Worm (Caenorhabditis elegans) whole organism, mixed stage, embryonic: ENCODE measurements around the gene Y59H11AM.1.

Experiments used
- M03D4.4 ChIP-seq: sonication (generic microtip); optimal IDR thresholded peaks from 2 replicates; lab custom pipeline; 2017; ENCODE audit warnings: mild to moderate bottlenecking, missing genetic modification characterization, missing compliant biosample characterization
- bed-3 ChIP-seq: fragments of 200-800 bp; sonication (Bioruptor generic); optimal IDR thresholded peaks from 3 replicates; lab custom pipeline; 2018; ENCODE audit warnings: mild to moderate bottlenecking, missing genetic modification characterization, moderate library complexity, missing compliant biosample characterization
- blmp-1 ChIP-seq: fragments of 150-350 bp; optimal IDR thresholded peaks from 2 replicates; lab custom pipeline; 2014; ENCODE audit warnings: missing biosample characterization, missing genetic modification characterization
- ceh-39 ChIP-seq: fragments of 150-350 bp; optimal IDR thresholded peaks from 2 replicates; lab custom pipeline; 2014; ENCODE audit warnings: missing biosample characterization, missing genetic modification characterization
- ceh-43 ChIP-seq: fragments of 200-800 bp; sonication (Bioruptor generic); optimal IDR thresholded peaks from 2 replicates; lab custom pipeline; 2018; ENCODE audit warnings: mild to moderate bottlenecking, missing genetic modification characterization, moderate library complexity, missing compliant biosample characterization
- ceh-83 ChIP-seq: fragments of 200-800 bp; sonication (Bioruptor generic); optimal IDR thresholded peaks from 2 replicates; lab custom pipeline; 2018; ENCODE audit warnings: mild to moderate bottlenecking, missing genetic modification characterization, missing compliant biosample characterization
- ces-1 ChIP-seq: fragments of 150-350 bp; optimal IDR thresholded peaks from 2 replicates; lab custom pipeline; 2014; ENCODE audit warnings: missing biosample characterization, missing genetic modification reagents, missing genetic modification characterization
- cnd-1 ChIP-seq: fragments of 200-800 bp; sonication (Bioruptor generic); optimal IDR thresholded peaks from 2 replicates; lab custom pipeline; 2018; ENCODE audit warnings: mild to moderate bottlenecking, missing genetic modification characterization, missing compliant biosample characterization
- drap-1 ChIP-seq: fragments of 200-800 bp; sonication (Bioruptor generic); optimal IDR thresholded peaks from 3 replicates; lab custom pipeline; 2018; ENCODE audit warnings: mild to moderate bottlenecking, missing genetic modification characterization, missing compliant biosample characterization
- elt-3 ChIP-seq: fragments of 150-350 bp; optimal IDR thresholded peaks from 2 replicates; lab custom pipeline; 2014; ENCODE audit warnings: missing biosample characterization, missing genetic modification characterization
- flh-1 ChIP-seq: fragments of 200-800 bp; sonication (Bioruptor generic); optimal IDR thresholded peaks from 2 replicates; lab custom pipeline; 2018; ENCODE audit warnings: mild to moderate bottlenecking, missing genetic modification characterization, moderate library complexity, missing compliant biosample characterization
- ham-2 ChIP-seq: fragments of 200-800 bp; sonication (Bioruptor generic); optimal IDR thresholded peaks from 2 replicates; lab custom pipeline; 2018; ENCODE audit warnings: mild to moderate bottlenecking, missing genetic modification characterization, missing compliant biosample characterization
- hlh-1 ChIP-seq: fragments of 150-350 bp; optimal IDR thresholded peaks from 2 replicates; lab custom pipeline; 2014; ENCODE audit warnings: missing biosample characterization, missing genetic modification reagents, missing genetic modification characterization
- lin-13 ChIP-seq: fragments of 150-350 bp; optimal IDR thresholded peaks from 2 replicates; lab custom pipeline; 2014; ENCODE audit warnings: missing biosample characterization, missing genetic modification characterization
- lin-32 ChIP-seq: fragments of 200-800 bp; sonication (Bioruptor generic); optimal IDR thresholded peaks from 2 replicates; lab custom pipeline; 2018; ENCODE audit warnings: mild to moderate bottlenecking, missing genetic modification characterization, missing compliant biosample characterization
- lsy-2 ChIP-seq: fragments of 150-350 bp; optimal IDR thresholded peaks from 2 replicates; lab custom pipeline; 2014; ENCODE audit warnings: missing biosample characterization, missing genetic modification characterization
- mab-5 ChIP-seq: fragments of 150-350 bp; optimal IDR thresholded peaks from 2 replicates; lab custom pipeline; 2014; ENCODE audit warnings: missing biosample characterization, missing genetic modification characterization
- mep-1 ChIP-seq: fragments of 150-350 bp; optimal IDR thresholded peaks from 2 replicates; lab custom pipeline; 2017; ENCODE audit warnings: missing biosample characterization, missing genetic modification reagents, missing genetic modification characterization, inconsistent platforms
- mls-2 ChIP-seq: sonication (generic microtip); optimal IDR thresholded peaks from 2 replicates; lab custom pipeline; 2016; ENCODE audit warnings: mild to moderate bottlenecking, missing genetic modification characterization, moderate library complexity, missing compliant biosample characterization
- nhr-12 ChIP-seq: fragments of 150-350 bp; optimal IDR thresholded peaks from 2 replicates; lab custom pipeline; 2014; ENCODE audit warnings: missing biosample characterization, missing genetic modification characterization
- nhr-2 ChIP-seq: fragments of 150-350 bp; optimal IDR thresholded peaks from 2 replicates; lab custom pipeline; 2014; ENCODE audit warnings: missing biosample characterization, missing genetic modification characterization
- nhr-237 ChIP-seq: fragments of 150-350 bp; optimal IDR thresholded peaks from 2 replicates; lab custom pipeline; 2014; ENCODE audit warnings: missing biosample characterization, missing genetic modification characterization
- nhr-28 ChIP-seq: fragments of 150-350 bp; optimal IDR thresholded peaks from 2 replicates; lab custom pipeline; 2014; ENCODE audit warnings: missing biosample characterization, missing genetic modification characterization
- nhr-76 ChIP-seq: sonication (generic microtip); optimal IDR thresholded peaks from 2 replicates; lab custom pipeline; 2017; ENCODE audit warnings: missing biosample characterization, missing genetic modification characterization
- pha-4 ChIP-seq: fragments of 150-350 bp; optimal IDR thresholded peaks from 2 replicates; lab custom pipeline; 2018; ENCODE audit warnings: missing biosample characterization, missing genetic modification reagents, missing genetic modification characterization
- sem-2 ChIP-seq: fragments of 200-800 bp; sonication (Bioruptor generic); optimal IDR thresholded peaks from 2 replicates; lab custom pipeline; 2018; ENCODE audit warnings: mild to moderate bottlenecking, missing genetic modification characterization, missing compliant biosample characterization
- snpc-4 ChIP-seq: fragments of 150-350 bp; optimal IDR thresholded peaks from 2 replicates; lab custom pipeline; 2014; ENCODE audit warnings: missing biosample characterization, missing genetic modification characterization
- sptf-1 ChIP-seq: sonication (generic microtip); optimal IDR thresholded peaks from 2 replicates; lab custom pipeline; 2017; ENCODE audit warnings: mild to moderate bottlenecking, missing genetic modification characterization, moderate library complexity, missing compliant biosample characterization
- tbx-8 ChIP-seq: fragments of 200-800 bp; sonication (Bioruptor generic); optimal IDR thresholded peaks from 2 replicates; lab custom pipeline; 2018; ENCODE audit warnings: mild to moderate bottlenecking, missing genetic modification characterization, moderate library complexity, missing compliant biosample characterization
- unc-120 ChIP-seq: sonication (generic microtip); optimal IDR thresholded peaks from 2 replicates; lab custom pipeline; 2017; ENCODE audit warnings: missing genetic modification characterization, missing compliant biosample characterization; ENCODE audit not compliant: poor library complexity, severe bottlenecking
- unc-62 ChIP-seq: fragments of 150-350 bp; optimal IDR thresholded peaks from 2 replicates; lab custom pipeline; 2014; ENCODE audit warnings: missing biosample characterization, missing genetic modification reagents, missing genetic modification characterization
- zip-8 ChIP-seq: fragments of 150-350 bp; optimal IDR thresholded peaks from 2 replicates; lab custom pipeline; 2014; ENCODE audit warnings: missing biosample characterization, missing genetic modification characterization
- ztf-11 ChIP-seq: fragments of 150-350 bp; optimal IDR thresholded peaks from 2 replicates; lab custom pipeline; 2014; ENCODE audit warnings: missing biosample characterization, missing genetic modification characterization

Gene Y59H11AM.1

DNA sequence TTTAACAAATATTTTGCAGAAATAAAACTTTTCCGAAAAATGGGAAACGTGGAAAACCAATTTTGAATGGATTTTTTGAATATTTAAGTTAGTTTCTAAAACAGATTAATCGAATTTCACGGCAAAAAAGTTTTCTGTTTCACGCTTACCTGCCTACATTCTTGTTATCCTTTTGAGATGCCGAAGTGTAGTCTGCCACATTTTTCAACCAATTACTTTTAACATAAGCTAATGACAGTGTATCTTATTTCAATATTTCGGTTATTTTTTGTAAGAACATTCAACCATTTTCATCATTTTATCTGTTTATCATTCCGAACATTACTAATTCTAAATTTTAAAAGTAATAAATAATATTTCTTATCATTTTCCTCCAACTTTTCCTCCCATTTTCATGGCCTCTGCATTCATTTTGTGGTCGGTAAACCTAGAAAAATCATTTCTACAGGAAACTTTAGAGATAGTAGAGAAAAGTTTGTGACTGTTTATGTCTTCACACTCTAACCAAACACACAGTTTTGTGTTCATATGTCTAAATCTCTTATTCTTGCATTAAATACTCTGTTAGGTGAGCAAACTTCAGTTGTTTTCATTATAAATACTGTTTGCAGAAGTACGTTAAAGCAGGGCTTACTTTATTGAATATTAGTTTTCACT is 40.8 kb downstream of the Y59H11AM.1 start, which contains the start of the genes F42A9.17 and cyp-33E2:
F42A9.17 (minus strand) TSS at position 51 of the 657 bp plus-strand sequence.
cyp-33E2 (plus strand) TSS at position 449 of the 657 bp plus-strand sequence.
- no peak for TF ChIP-seq nhr-76
- TF ChIP-seq ceh-83 (GFP tag; lab: Kevin White, UChicago) = no peak
- no peak for TF ChIP-seq cnd-1 (tag; lab: Kevin White, UChicago)
- no peak for TF ChIP-seq nhr-28
- TF ChIP-seq nhr-12 (tag; lab: Kevin White, UChicago) = no peak
- no peak for TF ChIP-seq nhr-2
- no peak for TF ChIP-seq bed-3 (GFP tag; lab: Kevin White, UChicago)
- no peak for TF ChIP-seq hlh-1 (tag; lab: Kevin White, UChicago)
- no peak for TF ChIP-seq mep-1 (tag; lab: Kevin White, UChicago)
- no peak for TF ChIP-seq lin-32 (GFP tag; lab: Kevin White, UChicago)
- no peak for TF ChIP-seq lin-13
- TF ChIP-seq mls-2 (tag; lab: Kevin White, UChicago) = no peak

- TF ChIP-seq flh-1 (GFP tag; lab: Kevin White, UChicago) (no peak), unc-120 (no peak), ham-2 (GFP tag; lab: Kevin White, UChicago) (no peak), blmp-1 (tag; lab: Kevin White, UChicago) (no peak), tbx-8 (GFP tag; lab: Kevin White, UChicago) (no peak), mep-1 (tag; lab: Kevin White, UChicago) (no peak), ceh-43 (GFP tag; lab: Kevin White, UChicago) (no peak), sem-2 (no peak), sptf-1 (tag; lab: Kevin White, UChicago) (no peak), nhr-2 (no peak), snpc-4 (tag; lab: Kevin White, UChicago) (no peak), mab-5 (tag; lab: Kevin White, UChicago) (no peak), nhr-12 (tag; lab: Kevin White, UChicago) (no peak), unc-62 (GFP tag; lab: Kevin White, UChicago) (no peak), nhr-76 (no peak), ceh-83 (GFP tag; lab: Kevin White, UChicago) (no peak), pha-4 (tag; lab: Kevin White, UChicago) (no peak), zip-8 (no peak), mls-2 (tag; lab: Kevin White, UChicago) (no peak), lsy-2 (tag; lab: Kevin White, UChicago) (no peak)
- TF ChIP-seq, all 35 proteins: peak for 0
Measured at ce11 chrIV:8614680-8615079, 43.4 kb downstream of the Y59H11AM.1 start, which contains the start of gene cyp-33E3. Gene cyp-33E3, plus strand, starts transcription at chrIV:8614995.

DNA sequence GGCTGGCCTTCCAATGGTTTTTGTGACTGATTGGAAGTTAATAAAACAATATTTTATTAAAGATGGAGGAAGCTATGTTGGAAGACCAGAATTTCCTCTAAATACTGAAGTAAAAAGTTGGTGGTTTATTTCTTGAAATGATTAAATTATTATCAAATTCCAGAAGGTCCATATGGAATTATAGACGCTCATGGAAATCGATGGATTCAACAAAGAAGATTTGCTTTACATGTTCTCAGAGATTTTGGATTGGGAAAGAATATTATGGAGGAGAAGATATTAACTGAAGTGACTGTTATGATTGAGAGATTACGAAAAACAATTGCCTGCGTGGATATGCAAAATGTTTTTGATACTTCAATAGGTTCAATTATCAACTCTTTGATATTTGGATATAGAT is 44.1 kb downstream of the Y59H11AM.1 start:
- TF ChIP-seq blmp-1 (tag; lab: Kevin White, UChicago) = no peak
- TF ChIP-seq tbx-8 (GFP tag; lab: Kevin White, UChicago) = no peak
- TF ChIP-seq mls-2 (tag; lab: Kevin White, UChicago) = no peak
- no peak for TF ChIP-seq cnd-1 (tag; lab: Kevin White, UChicago)
- no peak for TF ChIP-seq nhr-237 (tag; lab: Kevin White, UChicago)
- TF ChIP-seq lin-32 (GFP tag; lab: Kevin White, UChicago) = no peak
- no peak for TF ChIP-seq pha-4 (tag; lab: Kevin White, UChicago)
- TF ChIP-seq elt-3 (tag; lab: Kevin White, UChicago) = no peak
- TF ChIP-seq lin-13 = no peak
- no peak for TF ChIP-seq drap-1 (GFP tag; lab: Kevin White, UChicago)
- no peak for TF ChIP-seq ceh-83 (GFP tag; lab: Kevin White, UChicago)
- no peak for TF ChIP-seq nhr-76
- no peak for TF ChIP-seq ceh-43 (GFP tag; lab: Kevin White, UChicago)
- no peak for TF ChIP-seq unc-62 (GFP tag; lab: Kevin White, UChicago)
- no peak for TF ChIP-seq flh-1 (GFP tag; lab: Kevin White, UChicago)
- no peak for TF ChIP-seq ceh-39
- TF ChIP-seq nhr-28 = no peak
- no peak for TF ChIP-seq ces-1 (GFP tag; lab: Kevin White, UChicago)
- no peak for TF ChIP-seq hlh-1 (tag; lab: Kevin White, UChicago)

ce11 chrIV:8617047-8617446 is 45.8 kb downstream of the Y59H11AM.1 start, which contains the start of the genes F42A9.7 and F42A9.3:
Gene F42A9.7, minus strand, starts transcription at chrIV:8617147.
Gene F42A9.3, plus strand, starts transcription at chrIV:8617260.
- TF ChIP-seq pha-4 (tag; lab: Kevin White, UChicago) (no peak), M03D4.4 (tag; lab: Kevin White, UChicago) (no peak), ztf-11 (no peak), ces-1 (GFP tag; lab: Kevin White, UChicago) (no peak)
- TF ChIP-seq, all 35 proteins: peak for 0
